Worm (Caenorhabditis elegans) whole organism, mixed stage, embryonic: ENCODE data around the gene skr-5.

Experiments used
- mep-1 ChIP-seq: fragments of 150-350 bp; optimal IDR thresholded peaks from 2 replicates; lab custom pipeline; 2017; ENCODE audit warnings: missing biosample characterization, missing genetic modification reagents, missing genetic modification characterization, inconsistent platforms
- nhr-76 ChIP-seq: sonication (generic microtip); optimal IDR thresholded peaks from 2 replicates; lab custom pipeline; 2017; ENCODE audit warnings: missing biosample characterization, missing genetic modification characterization
- snpc-4 ChIP-seq: fragments of 150-350 bp; optimal IDR thresholded peaks from 2 replicates; lab custom pipeline; 2014; ENCODE audit warnings: missing biosample characterization, missing genetic modification characterization

DNA sequence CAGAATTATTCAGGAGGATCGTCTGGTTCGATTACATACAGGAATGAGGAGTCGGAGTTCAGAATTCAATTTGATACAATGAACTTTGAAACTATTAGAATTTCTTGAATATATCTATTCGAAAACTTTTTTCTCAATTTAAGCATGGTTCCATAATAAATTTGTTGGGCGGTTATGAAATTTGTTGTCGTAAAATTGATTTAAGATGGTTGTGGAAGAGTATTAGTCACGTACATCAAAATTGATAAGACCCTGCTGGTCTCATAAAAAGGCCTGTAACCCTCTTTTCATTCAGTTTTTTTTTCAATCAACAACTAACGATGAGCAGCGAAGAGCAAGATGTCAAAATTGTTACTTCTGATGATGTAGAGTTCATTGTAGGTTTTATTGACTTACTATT lies at the start of gene skr-5:
- no peak for TF ChIP-seq snpc-4
- no peak for TF ChIP-seq nhr-76
- TF ChIP-seq mep-1 (tag; lab: Kevin White, UChicago): no peak
